Fruit fly (Drosophila melanogaster) whole organism, embryonic: ENCODE measurements around the gene CG9393.

Experiments used
- ATbp ChIP-seq: fragments of 200-800 bp; sonication (Bioruptor generic); optimal IDR thresholded peaks from 2 replicates; lab custom pipeline; 2017; ENCODE audit warnings: missing biosample characterization, mild to moderate bottlenecking, missing genetic modification characterization, missing genetic modification reagents
- Bdp1 ChIP-seq: fragments of 200-800 bp; sonication (Bioruptor generic); optimal IDR thresholded peaks from 3 replicates; lab custom pipeline; 2016; ENCODE audit warnings: missing biosample characterization, missing genetic modification characterization
- Bteb2 ChIP-seq: fragments of 200-800 bp; sonication (Bioruptor generic); optimal IDR thresholded peaks from 2 replicates; lab custom pipeline; 2016; ENCODE audit warnings: missing biosample characterization, missing genetic modification characterization
- CG11695 ChIP-seq: fragments of 200-800 bp; sonication (Bioruptor generic); IDR thresholded peaks from 3 replicates; pipeline ENCODE4 v1.3.6; 2022; ENCODE audit warnings: missing biosample characterization, missing genetic modification characterization
- CG12071 ChIP-seq: fragments of 200-800 bp; sonication (Bioruptor generic); optimal IDR thresholded peaks from 3 replicates; lab custom pipeline; 2018; ENCODE audit warnings: missing biosample characterization, mild to moderate bottlenecking, missing genetic modification characterization
- CG12299 ChIP-seq: fragments of 200-800 bp; sonication (Bioruptor generic); optimal IDR thresholded peaks from 2 replicates; lab custom pipeline; 2018; ENCODE audit warnings: missing biosample characterization, mild to moderate bottlenecking, missing genetic modification characterization
- CG13424 ChIP-seq: fragments of 200-800 bp; sonication (Bioruptor generic); optimal IDR thresholded peaks from 2 replicates; lab custom pipeline; 2019; ENCODE audit warnings: missing biosample characterization, mild to moderate bottlenecking, missing genetic modification characterization, moderate library complexity
- CG15696 ChIP-seq: fragments of 200-800 bp; sonication (Bioruptor generic); optimal IDR thresholded peaks from 2 replicates; lab custom pipeline; 2019; ENCODE audit warnings: missing biosample characterization, mild to moderate bottlenecking, missing genetic modification characterization, moderate library complexity
- CG16779 ChIP-seq: fragments of 200-800 bp; sonication (Bioruptor generic); IDR thresholded peaks from 2 replicates; pipeline ENCODE4 v1.3.6; 2022; ENCODE audit warnings: missing biosample characterization, missing genetic modification characterization
- CG30403 ChIP-seq: fragments of 200-800 bp; sonication (Bioruptor generic); optimal IDR thresholded peaks from 3 replicates; lab custom pipeline; 2016; ENCODE audit warnings: missing biosample characterization, missing genetic modification characterization
- CG31224 ChIP-seq: fragments of 200-800 bp; sonication (Bioruptor generic); IDR thresholded peaks from 2 replicates; pipeline ENCODE4 v1.3.6; 2022; ENCODE audit warnings: missing biosample characterization, missing genetic modification characterization
- CG31441 ChIP-seq: fragments of 200-800 bp; sonication (Bioruptor generic); IDR thresholded peaks from 2 replicates; pipeline ENCODE4 v1.3.6; 2022; ENCODE audit warnings: missing biosample characterization, missing genetic modification characterization
- CG32772 ChIP-seq: fragments of 200-800 bp; sonication (Bioruptor generic); IDR thresholded peaks from 2 replicates; pipeline ENCODE4 v1.3.6; 2022; ENCODE audit warnings: missing biosample characterization, missing genetic modification characterization
- CG4730 ChIP-seq: fragments of 200-800 bp; sonication (Bioruptor generic); IDR thresholded peaks from 2 replicates; pipeline ENCODE4 v1.3.6; 2022; ENCODE audit warnings: missing biosample characterization, missing genetic modification characterization
- CG6689 ChIP-seq: fragments of 200-800 bp; sonication (Bioruptor generic); IDR thresholded peaks from 2 replicates; pipeline ENCODE4 v1.3.6; 2022; ENCODE audit warnings: missing biosample characterization, missing genetic modification characterization
- CG6791 ChIP-seq: fragments of 200-800 bp; sonication (Bioruptor generic); IDR thresholded peaks from 3 replicates; pipeline ENCODE4 v1.3.6; 2022; ENCODE audit warnings: missing biosample characterization, missing genetic modification characterization; ENCODE audit not compliant: partially characterized antibody
- CG7556 ChIP-seq: fragments of 200-800 bp; sonication (Bioruptor generic); optimal IDR thresholded peaks from 2 replicates; lab custom pipeline; 2017; ENCODE audit warnings: missing biosample characterization, mild to moderate bottlenecking, missing genetic modification characterization
- CG7987 ChIP-seq: fragments of 200-800 bp; sonication (Bioruptor generic); optimal IDR thresholded peaks from 2 replicates; lab custom pipeline; 2018; ENCODE audit warnings: missing biosample characterization, mild to moderate bottlenecking, missing genetic modification characterization, moderate library complexity
- CG8359 ChIP-seq: fragments of 200-800 bp; sonication (Bioruptor generic); optimal IDR thresholded peaks from 2 replicates; lab custom pipeline; 2017; ENCODE audit warnings: missing biosample characterization, mild to moderate bottlenecking, missing genetic modification characterization, borderline replicate concordance
- CG9797 ChIP-seq: fragments of 200-800 bp; sonication (Bioruptor generic); optimal IDR thresholded peaks from 3 replicates; lab custom pipeline; 2018; ENCODE audit warnings: missing biosample characterization, mild to moderate bottlenecking, missing genetic modification characterization
- Dbx ChIP-seq: fragments of 200-800 bp; sonication (Bioruptor generic); IDR thresholded peaks from 3 replicates; pipeline ENCODE4 v1.3.6; 2022; ENCODE audit warnings: missing biosample characterization, missing genetic modification characterization
- Doc3 ChIP-seq: fragments of 200-800 bp; sonication (Bioruptor generic); IDR thresholded peaks from 3 replicates; pipeline ENCODE4 v1.3.6; 2022; ENCODE audit warnings: missing biosample characterization, missing genetic modification characterization; ENCODE audit not compliant: partially characterized antibody
- Hand ChIP-seq: fragments of 200-800 bp; sonication (Bioruptor generic); optimal IDR thresholded peaks from 2 replicates; lab custom pipeline; 2017; ENCODE audit warnings: mild to moderate bottlenecking, missing biosample characterization, missing genetic modification reagents, missing genetic modification characterization
- Lhr ChIP-seq: fragments of 200-800 bp; sonication (Bioruptor generic); optimal IDR thresholded peaks from 3 replicates; lab custom pipeline; 2017; ENCODE audit warnings: mild to moderate bottlenecking, missing biosample characterization, missing genetic modification reagents, missing genetic modification characterization
- Mrtf ChIP-seq: fragments of 200-800 bp; sonication (Bioruptor generic); IDR thresholded peaks from 3 replicates; pipeline ENCODE4 v1.3.6; 2022; ENCODE audit warnings: missing biosample characterization, missing genetic modification characterization
- NfI ChIP-seq: fragments of 200-800 bp; sonication (Bioruptor generic); optimal IDR thresholded peaks from 3 replicates; lab custom pipeline; 2018; ENCODE audit warnings: missing biosample characterization, mild to moderate bottlenecking, missing genetic modification characterization, moderate library complexity
- PHDP ChIP-seq: fragments of 200-800 bp; sonication (Bioruptor generic); optimal IDR thresholded peaks from 3 replicates; lab custom pipeline; 2018; ENCODE audit warnings: missing biosample characterization, mild to moderate bottlenecking, missing genetic modification characterization, moderate library complexity
- Rx ChIP-seq: fragments of 200-800 bp; sonication (Bioruptor generic); IDR thresholded peaks from 2 replicates; pipeline ENCODE4 v1.3.6; 2022; ENCODE audit warnings: missing biosample characterization, missing genetic modification characterization
- Spps ChIP-seq: fragments of 200-800 bp; sonication (Bioruptor generic); optimal IDR thresholded peaks from 2 replicates; lab custom pipeline; 2018; ENCODE audit warnings: missing biosample characterization, mild to moderate bottlenecking, missing genetic modification characterization
- Usf ChIP-seq: fragments of 200-800 bp; sonication (Bioruptor generic); optimal IDR thresholded peaks from 2 replicates; lab custom pipeline; 2017; ENCODE audit warnings: missing genotype, missing biosample characterization, missing genetic modification characterization
- ash1 ChIP-seq: fragments of 200-800 bp; sonication (Bioruptor generic); optimal IDR thresholded peaks from 2 replicates; lab custom pipeline; 2018; ENCODE audit warnings: missing biosample characterization, mild to moderate bottlenecking, missing genetic modification characterization
- az2 ChIP-seq: fragments of 200-800 bp; sonication (Bioruptor generic); optimal IDR thresholded peaks from 3 replicates; lab custom pipeline; 2016; ENCODE audit warnings: missing biosample characterization, missing genetic modification characterization
- caup ChIP-seq: fragments of 200-800 bp; sonication (Bioruptor generic); optimal IDR thresholded peaks from 3 replicates; lab custom pipeline; 2017; ENCODE audit warnings: missing biosample characterization, mild to moderate bottlenecking, missing genetic modification characterization, moderate library complexity; ENCODE audit not compliant: severe bottlenecking
- chn ChIP-seq: fragments of 200-800 bp; sonication (Bioruptor generic); optimal IDR thresholded peaks from 2 replicates; lab custom pipeline; 2016; ENCODE audit warnings: missing biosample characterization, missing genetic modification characterization
- ci ChIP-seq: fragments of 200-800 bp; sonication (Bioruptor generic); IDR thresholded peaks from 3 replicates; pipeline ENCODE4 v1.3.6; 2022; ENCODE audit warnings: missing biosample characterization, missing genetic modification characterization
- corto ChIP-seq: fragments of 200-800 bp; sonication (Bioruptor generic); optimal IDR thresholded peaks from 2 replicates; lab custom pipeline; 2016; ENCODE audit warnings: missing biosample characterization, mild to moderate bottlenecking, missing genetic modification characterization, moderate library complexity
- da ChIP-seq: fragments of 200-800 bp; sonication (Bioruptor generic); optimal IDR thresholded peaks from 2 replicates; lab custom pipeline; 2016; ENCODE audit warnings: missing biosample characterization, missing genetic modification characterization
- ems ChIP-seq: fragments of 200-800 bp; sonication (Bioruptor generic); optimal IDR thresholded peaks from 3 replicates; lab custom pipeline; 2016; ENCODE audit warnings: missing biosample characterization, missing genetic modification characterization
- ftz-f1 ChIP-seq: fragments of 200-800 bp; sonication (Bioruptor generic); optimal IDR thresholded peaks from 2 replicates; lab custom pipeline; 2016; ENCODE audit warnings: missing biosample characterization, missing genetic modification characterization
- gcm2 ChIP-seq: fragments of 200-800 bp; sonication (Bioruptor generic); optimal IDR thresholded peaks from 2 replicates; lab custom pipeline; 2016; ENCODE audit warnings: missing biosample characterization, missing genetic modification characterization
- gem ChIP-seq: fragments of 200-800 bp; sonication (Bioruptor generic); optimal IDR thresholded peaks from 2 replicates; lab custom pipeline; 2019; ENCODE audit warnings: missing biosample characterization, mild to moderate bottlenecking, missing genetic modification characterization, moderate library complexity
- gsb-n ChIP-seq: fragments of 200-800 bp; sonication (Bioruptor generic); optimal IDR thresholded peaks from 3 replicates; lab custom pipeline; 2018; ENCODE audit warnings: missing biosample characterization, mild to moderate bottlenecking, missing genetic modification characterization
- hb ChIP-seq: fragments of 200-800 bp; sonication (Bioruptor generic); IDR thresholded peaks from 3 replicates; pipeline ENCODE4 v1.3.6; 2022; ENCODE audit warnings: missing biosample characterization, missing genetic modification characterization; ENCODE audit not compliant: partially characterized antibody
- hkb ChIP-seq, 2 experiments: fragments of 200-800 bp in 1 of 2; fragments of >200 bp in 1 of 2; sonication (Bioruptor generic) in 1 of 2; IDR thresholded peaks in 1 of 2; optimal IDR thresholded peaks in 1 of 2; 2 replicates each; pipeline versions ENCODE4 v1.3.6 to Lab custom; 2017 to 2022; ENCODE audit warnings: missing biosample characterization in 1 of 2, missing genetic modification characterization in 1 of 2
- insv ChIP-seq, 2 experiments: fragments of 200-800 bp; sonication (Bioruptor generic); optimal IDR thresholded peaks; 3 replicates each; lab custom pipeline; 2016 to 2018; ENCODE audit warnings: missing biosample characterization in 2 of 2, missing genetic modification characterization in 2 of 2
- lab ChIP-seq: fragments of 200-800 bp; sonication (Bioruptor generic); optimal IDR thresholded peaks from 3 replicates; lab custom pipeline; 2017; ENCODE audit warnings: missing biosample characterization, missing genetic modification characterization, mild to moderate bottlenecking, moderate library complexity, missing genetic modification reagents
- row ChIP-seq: fragments of 200-800 bp; sonication (Bioruptor generic); IDR thresholded peaks from 3 replicates; pipeline ENCODE4 v1.3.6; 2022; ENCODE audit warnings: missing biosample characterization, missing genetic modification characterization
- schlank ChIP-seq: fragments of 200-800 bp; sonication (Bioruptor generic); optimal IDR thresholded peaks from 2 replicates; lab custom pipeline; 2018; ENCODE audit warnings: missing biosample characterization, mild to moderate bottlenecking, missing genetic modification characterization
- sens ChIP-seq: fragments of 200-800 bp; sonication (Bioruptor generic); peaks from one replicate; lab custom pipeline; 2016; ENCODE audit warnings: missing biosample characterization, missing genetic modification characterization

The CG9393 gene

DNA sequence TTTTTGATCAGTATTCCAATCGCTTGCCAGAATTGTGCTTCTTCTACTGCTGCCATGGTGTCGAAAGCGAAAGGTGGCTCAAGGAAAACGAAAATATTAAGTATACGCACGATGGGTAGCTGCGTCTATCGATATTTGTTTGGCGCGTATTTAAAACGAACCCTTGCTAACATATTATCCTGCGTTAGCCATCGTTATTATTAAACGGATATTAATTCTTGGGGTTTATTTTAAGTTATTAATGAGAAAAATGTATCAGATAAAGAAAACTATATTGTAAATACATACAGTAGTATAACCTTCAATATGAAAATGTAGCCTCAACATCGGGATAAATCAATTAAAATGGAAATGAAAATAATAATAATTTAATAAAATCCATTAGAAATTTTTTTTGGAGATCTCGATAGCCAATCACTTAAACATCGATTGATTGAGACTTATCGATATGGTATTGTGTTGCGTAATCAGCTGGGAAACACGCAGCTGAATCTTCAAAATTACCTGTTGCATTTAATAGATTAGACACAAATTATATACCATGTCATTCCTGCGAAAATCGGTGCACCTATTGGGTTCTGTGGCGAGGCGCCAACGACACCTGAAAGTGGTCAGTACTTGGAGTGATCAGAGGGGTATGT, 8.0 kb downstream of the CG9393 start, which contains the start of the genes CG9386 and BckdhA (continued):
- TF ChIP-seq CG32772 (no peak), CG8359 (no peak), hkb (optimal IDR thresholded peaks at IDR 0.05; lab: Kevin White, UChicago) (no peak), hkb (GFP tag; IDR thresholded peaks at IDR 0.05; lab: Robert Waterston, UW) (no peak), Bteb2 (peak; percentile 35), gcm2 (no peak), CG31441 (GFP tag; lab: Robert Waterston, UW) (peak; percentile 52; the same call in 1 of the 2 replicates), CG31224 (no peak), ftz-f1 (GFP tag; lab: Kevin White, UChicago) (no peak), CG12071 (no peak), PHDP (tag; lab: Kevin White, UChicago) (peak; percentile 31), Doc3 (GFP tag; lab: Robert Waterston, UW) (peak; percentile 75), chn (GFP tag; lab: Kevin White, UChicago) (peak; percentile 61), Hand (no peak), insv (GFP tag; optimal IDR thresholded peaks at IDR 0.05; lab: Kevin White, UChicago) (no peak), Usf (GFP tag; lab: Kevin White, UChicago) (no peak), Bdp1 (peak; percentile 23), CG9797 (GFP tag; lab: Kevin White, UChicago) (no peak), NfI (GFP tag; lab: Kevin White, UChicago) (peak; percentile 63), ems (GFP tag; lab: Kevin White, UChicago) (peak; percentile 53), CG4730 (GFP tag; lab: Robert Waterston, UW) (no peak), CG16779 (no peak), CG30403 (GFP tag; lab: Kevin White, UChicago) (peak; percentile 75), az2 (GFP tag; lab: Kevin White, UChicago) (peak; percentile 37), CG12299 (tag; lab: Kevin White, UChicago) (no peak), Spps (tag; lab: Kevin White, UChicago) (no peak), CG15696 (tag; lab: Kevin White, UChicago) (peak; percentile 38), CG13424 (tag; lab: Kevin White, UChicago) (peak; percentile 58), corto (GFP tag; lab: Kevin White, UChicago) (no peak), ash1 (GFP tag; lab: Kevin White, UChicago) (no peak), caup (GFP tag; lab: Kevin White, UChicago) (peak; percentile 52), CG6689 (peak; percentile 95), CG11695 (GFP tag; lab: Robert Waterston, UW) (no peak), gsb-n (tag; lab: Kevin White, UChicago) (no peak), Mrtf (GFP tag; lab: Robert Waterston, UW) (no peak), CG7556 (GFP tag; lab: Kevin White, UChicago) (peak; percentile 42), ci (peak; percentile 53; the same call in 1 of the 3 replicates), sens (peak; percentile 71), gem (tag; lab: Kevin White, UChicago) (peak; percentile 66), lab (GFP tag; lab: Kevin White, UChicago) (peak; percentile 55), da (GFP tag; lab: Kevin White, UChicago) (no peak), CG7987 (GFP tag; lab: Kevin White, UChicago) (no peak), Rx (GFP tag; lab: Robert Waterston, UW) (no peak), hb (peak; percentile 67; the same call in 2 of the 3 replicates), Lhr (no peak), CG6791 (peak; percentile 12; the same call in 1 of the 3 replicates), Dbx (GFP tag; lab: Robert Waterston, UW) (peak; percentile 53; the same call in 2 of the 3 replicates), row (peak; percentile 80), schlank (tag; lab: Kevin White, UChicago) (no peak), ATbp (GFP tag; lab: Kevin White, UChicago) (no peak)
